Worm (Caenorhabditis elegans) whole organism, L4 larva: ENCODE data around the gene F26F2.13.

Experiments
- R02D3.7 ChIP-seq: fragments of 150-350 bp; sonication (generic microtip); optimal IDR thresholded peaks from 3 replicates; lab custom pipeline; 2014; ENCODE audit warnings: missing biosample characterization, missing genetic modification characterization
- madf-5 ChIP-seq, 2 experiments: fragments of 200-800 bp; sonication (Bioruptor generic); IDR thresholded peaks; 2 replicates each; pipeline ENCODE4 v1.3.6; 2022; ENCODE audit warnings: missing compliant biosample characterization in 2 of 2, missing genetic modification characterization in 2 of 2
- mdl-1 ChIP-seq, 2 experiments: fragments of 150-350 bp in 1 of 2; sonication (generic microtip) in 1 of 2; optimal IDR thresholded peaks; 2 replicates each; lab custom pipeline; 2014 to 2017; ENCODE audit warnings: missing biosample characterization in 2 of 2, missing genetic modification characterization in 2 of 2
- mep-1 ChIP-seq: fragments of 150-350 bp; sonication (generic microtip); optimal IDR thresholded peaks from 3 replicates; lab custom pipeline; 2014; ENCODE audit warnings: missing biosample characterization, missing genetic modification characterization
- snpc-4 ChIP-seq: fragments of 150-350 bp; optimal IDR thresholded peaks from 2 replicates; lab custom pipeline; 2014; ENCODE audit warnings: missing biosample characterization, missing genetic modification characterization
- zag-1 ChIP-seq: fragments of 150-350 bp; optimal IDR thresholded peaks from 2 replicates; lab custom pipeline; 2014; ENCODE audit warnings: missing biosample characterization, missing genetic modification characterization

- no peak for TF ChIP-seq mep-1
- TF ChIP-seq snpc-4 (tag; lab: Kevin White, UChicago), result no peak
- no peak for TF ChIP-seq R02D3.7 (tag; lab: Kevin White, UChicago)
- TF ChIP-seq madf-5 (GFP tag; IDR thresholded peaks at IDR 0.05; lab: Robert Waterston, UW), result no peak
- no peak for TF ChIP-seq zag-1 (tag; lab: Kevin White, UChicago)
- no peak for TF ChIP-seq mdl-1 (tag; optimal IDR thresholded peaks at IDR 0.05; lab: Kevin White, UChicago)
These were observed 30.6 kb downstream of the F26F2.13 start, which contains the start of gene F26F2.10 for ce11 chrV:20594746-20595145.
